Worm (Caenorhabditis elegans): Measurements from ENCODE around the gene set-1.

ce11 chrIII:6452278-6452677 is at the start of gene set-1:
- TF ChIP-seq lin-11 (tag; optimal IDR thresholded peaks at IDR 0.05) (no peak), blmp-1 (tag; optimal IDR thresholded peaks at IDR 0.05; ENCODE audit: insufficient read depth) (no peak), unc-62 (GFP tag; optimal IDR thresholded peaks at IDR 0.05) (no peak), fos-1 (tag; optimal IDR thresholded peaks at IDR 0.05) (no peak)

All from whole organism, L2 larva.